Fruit fly (Drosophila melanogaster) whole organism, embryonic: Measurements from ENCODE around the gene Polr2G.

ENCODE experiments used
- Atf-2 ChIP-seq: fragments of 200-800 bp; sonication (Bioruptor generic); optimal IDR thresholded peaks from 2 replicates; lab custom pipeline; 2016; ENCODE audit warnings: missing biosample characterization, missing genetic modification characterization
- Atf6 ChIP-seq: fragments of 200-800 bp; sonication (Bioruptor generic); IDR thresholded peaks from 2 replicates; pipeline ENCODE4 v1.3.6; 2022; ENCODE audit warnings: missing biosample characterization, missing genetic modification characterization
- BEAF-32 ChIP-seq: fragments of 200-800 bp; sonication (Bioruptor generic); optimal IDR thresholded peaks from 3 replicates; lab custom pipeline; 2017; ENCODE audit warnings: missing biosample characterization, missing genetic modification characterization, mild to moderate bottlenecking, moderate library complexity, missing genetic modification reagents
- Bdp1 ChIP-seq: fragments of 200-800 bp; sonication (Bioruptor generic); optimal IDR thresholded peaks from 3 replicates; lab custom pipeline; 2016; ENCODE audit warnings: missing biosample characterization, missing genetic modification characterization
- CG12942 ChIP-seq: fragments of 200-800 bp; sonication (Bioruptor generic); optimal IDR thresholded peaks from 3 replicates; lab custom pipeline; 2016; ENCODE audit warnings: missing biosample characterization, missing genetic modification characterization
- CG14050 ChIP-seq: fragments of 200-800 bp; sonication (Bioruptor generic); IDR thresholded peaks from 3 replicates; pipeline ENCODE4 v1.3.6; 2022; ENCODE audit warnings: missing biosample characterization, missing genetic modification characterization
- CG14965 ChIP-seq: fragments of 200-800 bp; sonication (Bioruptor generic); optimal IDR thresholded peaks from 2 replicates; lab custom pipeline; 2016; ENCODE audit warnings: missing biosample characterization, missing genetic modification characterization, borderline replicate concordance
- CG15269 ChIP-seq: fragments of 200-800 bp; sonication (Bioruptor generic); optimal IDR thresholded peaks from 2 replicates; lab custom pipeline; 2018; ENCODE audit warnings: missing biosample characterization, mild to moderate bottlenecking, missing genetic modification characterization, moderate library complexity
- CG1529 ChIP-seq: fragments of 200-800 bp; sonication (Bioruptor generic); optimal IDR thresholded peaks from 3 replicates; lab custom pipeline; 2018; ENCODE audit warnings: missing biosample characterization, missing genetic modification characterization
- CG17361 ChIP-seq: fragments of 200-800 bp; sonication (Bioruptor generic); IDR thresholded peaks from 3 replicates; pipeline ENCODE4 v1.3.6; 2022; ENCODE audit warnings: missing biosample characterization, missing genetic modification characterization
- CG30020 ChIP-seq: fragments of 200-800 bp; optimal IDR thresholded peaks from 2 replicates; lab custom pipeline; 2019; ENCODE audit warnings: missing biosample characterization, mild to moderate bottlenecking, missing genetic modification characterization, moderate library complexity
- CG31365 ChIP-seq: fragments of 200-800 bp; sonication (Bioruptor generic); optimal IDR thresholded peaks from 2 replicates; lab custom pipeline; 2018; ENCODE audit warnings: missing biosample characterization, mild to moderate bottlenecking, missing genetic modification characterization
- CG4854 ChIP-seq: fragments of 200-800 bp; sonication (Bioruptor generic); optimal IDR thresholded peaks from 2 replicates; lab custom pipeline; 2016; ENCODE audit warnings: missing biosample characterization, missing genetic modification characterization, inconsistent platforms
- CG6813 ChIP-seq: fragments of 200-800 bp; sonication (Bioruptor generic); optimal IDR thresholded peaks from 2 replicates; lab custom pipeline; 2017; ENCODE audit warnings: missing biosample characterization, missing genetic modification characterization, mild to moderate bottlenecking, moderate library complexity, missing genetic modification reagents
- CG7963 ChIP-seq: fragments of 200-800 bp; sonication (Bioruptor generic); IDR thresholded peaks from 3 replicates; pipeline ENCODE4 v1.3.6; 2022; ENCODE audit warnings: missing biosample characterization, missing genetic modification characterization; ENCODE audit not compliant: partially characterized antibody
- CG9797 ChIP-seq: fragments of 200-800 bp; sonication (Bioruptor generic); optimal IDR thresholded peaks from 3 replicates; lab custom pipeline; 2018; ENCODE audit warnings: missing biosample characterization, mild to moderate bottlenecking, missing genetic modification characterization
- Dek ChIP-seq: fragments of 200-800 bp; sonication (Bioruptor generic); optimal IDR thresholded peaks from 3 replicates; lab custom pipeline; 2019; ENCODE audit warnings: missing biosample characterization, mild to moderate bottlenecking, missing genetic modification characterization, moderate library complexity
- Dll ChIP-seq: fragments of 200-800 bp; sonication (Bioruptor generic); IDR thresholded peaks from 4 replicates; pipeline ENCODE4 v1.3.6; 2022; ENCODE audit warnings: missing biosample characterization, missing genetic modification characterization; ENCODE audit not compliant: partially characterized antibody
- HLH54F ChIP-seq: fragments of 200-800 bp; sonication (Bioruptor generic); optimal IDR thresholded peaks from 3 replicates; lab custom pipeline; 2016; ENCODE audit warnings: missing biosample characterization, missing genetic modification characterization
- HmgZ ChIP-seq: fragments of 200-800 bp; sonication (Bioruptor generic); optimal IDR thresholded peaks from 2 replicates; lab custom pipeline; 2018; ENCODE audit warnings: missing biosample characterization, mild to moderate bottlenecking, missing genetic modification characterization
- Hr3 ChIP-seq: fragments of 200-800 bp; sonication (Bioruptor generic); optimal IDR thresholded peaks from 3 replicates; lab custom pipeline; 2016; ENCODE audit warnings: missing biosample characterization, missing genetic modification characterization
- Lim3 ChIP-seq: fragments of 200-800 bp; sonication (Bioruptor generic); IDR thresholded peaks from 2 replicates; pipeline ENCODE4 v1.3.6; 2022; ENCODE audit warnings: missing biosample characterization, missing genetic modification characterization
- Med ChIP-seq: fragments of 200-800 bp; sonication (Bioruptor generic); peaks from one replicate; lab custom pipeline; 2016; ENCODE audit warnings: missing biosample characterization, missing genetic modification characterization, mild to moderate bottlenecking, inconsistent platforms, moderate library complexity
- NC2α ChIP-seq: fragments of 200-800 bp; sonication (Bioruptor generic); optimal IDR thresholded peaks from 2 replicates; lab custom pipeline; 2016; ENCODE audit warnings: missing biosample characterization, missing genetic modification characterization
- NK7.1 ChIP-seq: fragments of 200-800 bp; sonication (Bioruptor generic); optimal IDR thresholded peaks from 3 replicates; lab custom pipeline; 2016; ENCODE audit warnings: missing biosample characterization, missing genetic modification characterization
- Oaz ChIP-seq: fragments of 200-800 bp; sonication (Bioruptor generic); IDR thresholded peaks from 2 replicates; pipeline ENCODE4 v1.3.6; 2022; ENCODE audit warnings: missing biosample characterization, missing genetic modification characterization
- ab ChIP-seq: fragments of 200-800 bp; sonication (Bioruptor generic); optimal IDR thresholded peaks from 2 replicates; lab custom pipeline; 2016; ENCODE audit warnings: missing biosample characterization, missing genetic modification characterization
- da ChIP-seq: fragments of 200-800 bp; sonication (Bioruptor generic); optimal IDR thresholded peaks from 2 replicates; lab custom pipeline; 2016; ENCODE audit warnings: missing biosample characterization, missing genetic modification characterization
- danr ChIP-seq: fragments of 200-800 bp; sonication (Bioruptor generic); IDR thresholded peaks from 2 replicates; pipeline ENCODE4 v1.3.6; 2022; ENCODE audit warnings: missing biosample characterization, missing genetic modification characterization
- dimm ChIP-seq: fragments of 200-800 bp; sonication (Bioruptor generic); IDR thresholded peaks from 2 replicates; pipeline ENCODE4 v1.3.6; 2022; ENCODE audit warnings: missing biosample characterization, missing genetic modification characterization
- ewg ChIP-seq: fragments of 200-800 bp; sonication (Bioruptor generic); optimal IDR thresholded peaks from 3 replicates; lab custom pipeline; 2017; ENCODE audit warnings: mild to moderate bottlenecking, missing biosample characterization, missing genetic modification reagents, missing genetic modification characterization
- eyg ChIP-seq: fragments of 200-800 bp; sonication (Bioruptor generic); optimal IDR thresholded peaks from 3 replicates; lab custom pipeline; 2016; ENCODE audit warnings: missing biosample characterization, missing genetic modification characterization
- ftz-f1 ChIP-seq: fragments of 200-800 bp; sonication (Bioruptor generic); optimal IDR thresholded peaks from 2 replicates; lab custom pipeline; 2016; ENCODE audit warnings: missing biosample characterization, missing genetic modification characterization
- hb ChIP-seq: fragments of 200-800 bp; sonication (Bioruptor generic); IDR thresholded peaks from 3 replicates; pipeline ENCODE4 v1.3.6; 2022; ENCODE audit warnings: missing biosample characterization, missing genetic modification characterization; ENCODE audit not compliant: partially characterized antibody
- hkb ChIP-seq, 2 experiments: fragments of 200-800 bp in 1 of 2; fragments of >200 bp in 1 of 2; sonication (Bioruptor generic) in 1 of 2; IDR thresholded peaks in 1 of 2; optimal IDR thresholded peaks in 1 of 2; 2 replicates each; pipeline versions ENCODE4 v1.3.6 to Lab custom; 2017 to 2022; ENCODE audit warnings: missing biosample characterization in 1 of 2, missing genetic modification characterization in 1 of 2
- kah ChIP-seq: fragments of 200-800 bp; sonication (Bioruptor generic); optimal IDR thresholded peaks from 2 replicates; lab custom pipeline; 2018; ENCODE audit warnings: missing biosample characterization, mild to moderate bottlenecking, missing genetic modification characterization
- phol ChIP-seq: fragments of 200-800 bp; sonication (Bioruptor generic); optimal IDR thresholded peaks from 3 replicates; lab custom pipeline; 2018; ENCODE audit warnings: missing biosample characterization, mild to moderate bottlenecking, missing genetic modification characterization, moderate library complexity
- run ChIP-seq: fragments of 200-800 bp; sonication (Bioruptor generic); optimal IDR thresholded peaks from 3 replicates; lab custom pipeline; 2018; ENCODE audit warnings: missing biosample characterization, mild to moderate bottlenecking, missing genetic modification characterization
- sima ChIP-seq: fragments of 200-800 bp; sonication (Bioruptor generic); optimal IDR thresholded peaks from 2 replicates; lab custom pipeline; 2016; ENCODE audit warnings: missing biosample characterization, missing genetic modification characterization
- slou ChIP-seq: fragments of 200-800 bp; sonication (Bioruptor generic); optimal IDR thresholded peaks from 3 replicates; lab custom pipeline; 2016; ENCODE audit warnings: missing biosample characterization, missing genetic modification characterization
- ssp ChIP-seq: fragments of 200-800 bp; sonication (Bioruptor generic); IDR thresholded peaks from 2 replicates; pipeline ENCODE4 v1.3.6; 2022; ENCODE audit warnings: missing biosample characterization, missing genetic modification characterization
- vfl ChIP-seq: fragments of 200-800 bp; sonication (Bioruptor generic); optimal IDR thresholded peaks from 2 replicates; lab custom pipeline; 2016; ENCODE audit warnings: missing biosample characterization, missing genetic modification characterization
- vvl ChIP-seq: fragments of 200-800 bp; sonication (Bioruptor generic); IDR thresholded peaks from 2 replicates; pipeline ENCODE4 v1.3.6; 2022; ENCODE audit warnings: missing biosample characterization, missing genetic modification characterization
- wdn ChIP-seq: fragments of 200-800 bp; sonication (Bioruptor generic); IDR thresholded peaks from 2 replicates; pipeline ENCODE4 v1.3.6; 2022; ENCODE audit warnings: missing biosample characterization, missing genetic modification characterization
- yki ChIP-seq: fragments of >200 bp; optimal IDR thresholded peaks from 3 replicates; lab custom pipeline; 2018

Polr2G gene

dm6 chr3R:15218824-15219576, 4.0 kb downstream of the Polr2G start, which contains the start of the genes SIDL and CG12241 (continued):
- TF ChIP-seq Lim3 (GFP tag; lab: Robert Waterston, UW) (no peak), sima (peak; percentile 63), NC2α (no peak), kah (GFP tag; lab: Kevin White, UChicago) (peak; percentile 77), CG9797 (GFP tag; lab: Kevin White, UChicago) (peak; percentile 23), NK7.1 (GFP tag; lab: Kevin White, UChicago) (peak; percentile 73), Dll (GFP tag; lab: Robert Waterston, UW) (0 out of 4 replicates have a peak, but pooled peaks have one; percentile 41), ab (no peak), BEAF-32 (GFP tag; lab: Kevin White, UChicago) (peak; percentile 59), CG30020 (tag; lab: Kevin White, UChicago) (peak; percentile 42), vvl (peak; percentile 96), Bdp1 (GFP tag; lab: Kevin White, UChicago) (peak; percentile 7), Med (GFP tag; lab: Kevin White, UChicago) (peak; percentile 97), da (GFP tag; lab: Kevin White, UChicago) (no peak), phol (tag; lab: Kevin White, UChicago) (peak; percentile 82), HmgZ (peak; percentile 16), Dek (tag; lab: Kevin White, UChicago) (peak; percentile 79), run (tag; lab: Kevin White, UChicago) (no peak), ftz-f1 (GFP tag; lab: Kevin White, UChicago) (peak; percentile 60), CG1529 (GFP tag; lab: Kevin White, UChicago) (no peak), yki (lab: Kevin White, UChicago) (no peak), hb (GFP tag; lab: Robert Waterston, UW) (no peak), CG12942 (GFP tag; lab: Kevin White, UChicago) (peak; percentile 40), dimm (GFP tag; lab: Robert Waterston, UW) (no peak), Atf6 (peak; percentile 58), CG4854 (GFP tag; lab: Kevin White, UChicago) (peak; percentile 73), Oaz (0 out of 2 replicates have a peak, but pooled peaks have one; percentile 21), ewg (no peak), HLH54F (peak; percentile 59), eyg (GFP tag; lab: Kevin White, UChicago) (peak; percentile 51), CG15269 (no peak), slou (peak; percentile 69), ssp (GFP tag; lab: Robert Waterston, UW) (peak; percentile 85), vfl (GFP tag; lab: Kevin White, UChicago) (peak; percentile 48), Hr3 (GFP tag; lab: Kevin White, UChicago) (peak; percentile 70), CG31365 (peak; percentile 27), CG14965 (GFP tag; lab: Kevin White, UChicago) (no peak), wdn (peak; percentile 70), CG6813 (no peak), CG14050 (GFP tag; lab: Robert Waterston, UW) (no peak), CG17361 (GFP tag; lab: Robert Waterston, UW) (peak; percentile 93), danr (GFP tag; lab: Robert Waterston, UW) (peak; percentile 87), hkb (optimal IDR thresholded peaks at IDR 0.05; lab: Kevin White, UChicago) (no peak), hkb (GFP tag; IDR thresholded peaks at IDR 0.05; lab: Robert Waterston, UW) (peak; percentile 93), CG7963 (GFP tag; lab: Robert Waterston, UW) (no peak), Atf-2 (GFP tag; lab: Kevin White, UChicago) (no peak)
